Worm (Caenorhabditis elegans) whole organism, early embryonic: ENCODE results near the gene nlp-19.

Experiments
- B0310.2 ChIP-seq: sonication (generic microtip); optimal IDR thresholded peaks from 2 replicates; lab custom pipeline; 2016; ENCODE audit warnings: mild to moderate bottlenecking, missing genetic modification characterization, missing compliant biosample characterization
- F13C5.2 ChIP-seq: sonication (generic microtip); optimal IDR thresholded peaks from 2 replicates; lab custom pipeline; 2017; ENCODE audit warnings: mild to moderate bottlenecking, missing genetic modification characterization, inconsistent platforms, missing compliant biosample characterization
- aly-1 ChIP-seq: sonication (generic microtip); optimal IDR thresholded peaks from 2 replicates; lab custom pipeline; 2016; ENCODE audit warnings: missing genetic modification characterization, missing compliant biosample characterization
- ama-1 ChIP-seq: fragments of 150-350 bp; optimal IDR thresholded peaks from 2 replicates; lab custom pipeline; 2014
- ceh-36 ChIP-seq: sonication (generic microtip); optimal IDR thresholded peaks from 2 replicates; lab custom pipeline; 2016; ENCODE audit warnings: missing genetic modification characterization, inconsistent platforms, missing compliant biosample characterization
- ets-7 ChIP-seq: sonication (generic microtip); optimal IDR thresholded peaks from 2 replicates; lab custom pipeline; 2016; ENCODE audit warnings: missing genotype, missing genetic modification characterization, missing compliant biosample characterization
- flt-1 ChIP-seq: fragments of 200-800 bp; sonication (Bioruptor generic); IDR thresholded peaks from 2 replicates; pipeline ENCODE4 v1.3.6; 2022; ENCODE audit warnings: missing genetic modification characterization, missing compliant biosample characterization
- hmbx-1 ChIP-seq: sonication (generic microtip); optimal IDR thresholded peaks from 2 replicates; lab custom pipeline; 2016; ENCODE audit warnings: mild to moderate bottlenecking, missing genetic modification characterization, missing compliant biosample characterization
- hmg-4 ChIP-seq: fragments of 200-800 bp; sonication (Bioruptor generic); optimal IDR thresholded peaks from 2 replicates; lab custom pipeline; 2018; ENCODE audit warnings: mild to moderate bottlenecking, missing genetic modification characterization, missing compliant biosample characterization
- scrt-1 ChIP-seq: fragments of 200-800 bp; sonication (Bioruptor generic); IDR thresholded peaks from 2 replicates; pipeline ENCODE4 v1.3.6; 2022; ENCODE audit warnings: missing genetic modification characterization, missing compliant biosample characterization
- tbx-11 ChIP-seq: fragments of 200-800 bp; sonication (Bioruptor generic); IDR thresholded peaks from 2 replicates; pipeline ENCODE4 v1.3.6; 2022; ENCODE audit warnings: missing genetic modification characterization, missing compliant biosample characterization
- tra-4 ChIP-seq: sonication (generic microtip); optimal IDR thresholded peaks from 2 replicates; lab custom pipeline; 2017; ENCODE audit warnings: missing genetic modification characterization, missing compliant biosample characterization

DNA sequence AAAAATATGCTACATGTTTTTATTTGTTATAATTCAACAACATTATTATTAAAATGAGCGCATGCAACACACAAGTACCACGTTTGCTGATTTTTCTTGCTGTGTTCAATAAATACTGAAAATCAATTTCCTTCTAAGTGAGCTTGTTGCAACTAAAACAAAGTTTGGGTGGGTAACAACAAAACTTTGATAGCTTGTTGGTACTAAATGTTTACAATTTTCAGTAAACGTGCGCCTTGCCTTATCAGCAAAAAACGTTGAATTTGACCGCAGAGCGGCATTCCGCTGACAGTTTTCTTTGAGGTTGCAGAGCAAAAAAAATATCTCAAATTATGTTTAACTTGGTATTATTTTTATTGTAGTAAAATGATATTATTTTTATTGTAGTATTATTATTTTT lies 22.8 kb downstream of the nlp-19 start:
- TF ChIP-seq flt-1 (no peak), aly-1 (tag; lab: Kevin White, UChicago) (no peak), scrt-1 (GFP tag; lab: Robert Waterston, UW) (no peak), tbx-11 (GFP tag; lab: Robert Waterston, UW) (no peak), ama-1 (lab: Kevin White, UChicago) (no peak), tra-4 (no peak), ets-7 (tag; lab: Kevin White, UChicago) (no peak), ceh-36 (tag; lab: Kevin White, UChicago) (no peak), F13C5.2 (tag; lab: Kevin White, UChicago) (no peak), B0310.2 (no peak), hmbx-1 (no peak), hmg-4 (GFP tag; lab: Kevin White, UChicago) (no peak)
